Fruit fly (Drosophila melanogaster) whole organism, embryonic: ENCODE data around the gene CG7579.
A peak's percentile ranks its signal among the peaks of the same experiment; 100 is the strongest.

Experiments used
- CG10147 ChIP-seq: fragments of 200-800 bp; sonication (Bioruptor generic); optimal IDR thresholded peaks from 2 replicates; lab custom pipeline; 2019; ENCODE audit warnings: missing biosample characterization, mild to moderate bottlenecking, missing genetic modification characterization, moderate library complexity
- CG1024 ChIP-seq: fragments of 200-800 bp; sonication (Bioruptor generic); IDR thresholded peaks from 2 replicates; pipeline ENCODE4 v1.3.6; 2022; ENCODE audit warnings: missing biosample characterization, missing genetic modification characterization
- CG10267 ChIP-seq: fragments of 200-800 bp; sonication (Bioruptor generic); optimal IDR thresholded peaks from 2 replicates; lab custom pipeline; 2018; ENCODE audit warnings: missing biosample characterization, mild to moderate bottlenecking, missing genetic modification characterization, moderate library complexity
- CG10654 ChIP-seq: fragments of 200-800 bp; sonication (Bioruptor generic); optimal IDR thresholded peaks from 2 replicates; lab custom pipeline; 2016; ENCODE audit warnings: missing biosample characterization, missing genetic modification characterization
- CG11696 ChIP-seq: fragments of 200-800 bp; sonication (Bioruptor generic); IDR thresholded peaks from 2 replicates; pipeline ENCODE4 v1.3.6; 2022; ENCODE audit warnings: missing biosample characterization, missing genetic modification characterization
- CG13287 ChIP-seq: fragments of 200-800 bp; sonication (Bioruptor generic); IDR thresholded peaks from 2 replicates; pipeline ENCODE4 v1.3.6; 2022; ENCODE audit warnings: missing biosample characterization, missing genetic modification characterization; ENCODE audit not compliant: partially characterized antibody
- CG14710 ChIP-seq: fragments of 200-800 bp; sonication (Bioruptor generic); optimal IDR thresholded peaks from 3 replicates; lab custom pipeline; 2019; ENCODE audit warnings: missing biosample characterization, mild to moderate bottlenecking, missing genetic modification characterization, moderate library complexity
- CG15479 ChIP-seq: fragments of 200-800 bp; sonication (Bioruptor generic); optimal IDR thresholded peaks from 3 replicates; lab custom pipeline; 2019; ENCODE audit warnings: missing biosample characterization, mild to moderate bottlenecking, missing genetic modification characterization, moderate library complexity
- CG16779 ChIP-seq: fragments of 200-800 bp; sonication (Bioruptor generic); IDR thresholded peaks from 2 replicates; pipeline ENCODE4 v1.3.6; 2022; ENCODE audit warnings: missing biosample characterization, missing genetic modification characterization
- CG2678 ChIP-seq: fragments of 200-800 bp; sonication (Bioruptor generic); optimal IDR thresholded peaks from 3 replicates; lab custom pipeline; 2019; ENCODE audit warnings: missing biosample characterization, mild to moderate bottlenecking, missing genetic modification characterization, moderate library complexity
- CG31388 ChIP-seq: fragments of 200-800 bp; sonication (Bioruptor generic); optimal IDR thresholded peaks from 2 replicates; lab custom pipeline; 2016; ENCODE audit warnings: missing biosample characterization, missing genetic modification characterization
- CG31441 ChIP-seq: fragments of 200-800 bp; sonication (Bioruptor generic); IDR thresholded peaks from 2 replicates; pipeline ENCODE4 v1.3.6; 2022; ENCODE audit warnings: missing biosample characterization, missing genetic modification characterization
- CG34376 ChIP-seq: fragments of 200-800 bp; sonication (Bioruptor generic); optimal IDR thresholded peaks from 2 replicates; lab custom pipeline; 2018; ENCODE audit warnings: missing biosample characterization, mild to moderate bottlenecking, missing genetic modification characterization
- CG4404 ChIP-seq: fragments of 200-800 bp; sonication (Bioruptor generic); IDR thresholded peaks from 2 replicates; pipeline ENCODE4 v1.3.6; 2022; ENCODE audit warnings: missing biosample characterization, missing genetic modification characterization
- CG6689 ChIP-seq: fragments of 200-800 bp; sonication (Bioruptor generic); IDR thresholded peaks from 2 replicates; pipeline ENCODE4 v1.3.6; 2022; ENCODE audit warnings: missing biosample characterization, missing genetic modification characterization
- CG6791 ChIP-seq: fragments of 200-800 bp; sonication (Bioruptor generic); IDR thresholded peaks from 3 replicates; pipeline ENCODE4 v1.3.6; 2022; ENCODE audit warnings: missing biosample characterization, missing genetic modification characterization; ENCODE audit not compliant: partially characterized antibody
- CG7556 ChIP-seq: fragments of 200-800 bp; sonication (Bioruptor generic); optimal IDR thresholded peaks from 2 replicates; lab custom pipeline; 2017; ENCODE audit warnings: missing biosample characterization, mild to moderate bottlenecking, missing genetic modification characterization
- CG8290 ChIP-seq, 3 experiments: fragments of 200-800 bp; sonication (Bioruptor generic); optimal IDR thresholded peaks; 2 replicates each; lab custom pipeline; 2016 to 2019; ENCODE audit warnings: missing biosample characterization in 3 of 3, missing genetic modification characterization in 3 of 3, mild to moderate bottlenecking in 2 of 3, moderate library complexity in 1 of 3
- CHES-1-like ChIP-seq: fragments of 200-800 bp; sonication (Bioruptor generic); optimal IDR thresholded peaks from 2 replicates; lab custom pipeline; 2016; ENCODE audit warnings: missing biosample characterization, missing genetic modification characterization
- CoRest ChIP-seq: fragments of 200-800 bp; sonication (Bioruptor generic); optimal IDR thresholded peaks from 3 replicates; lab custom pipeline; 2018; ENCODE audit warnings: missing biosample characterization, mild to moderate bottlenecking, missing genetic modification characterization, moderate library complexity
- Doc3 ChIP-seq: fragments of 200-800 bp; sonication (Bioruptor generic); IDR thresholded peaks from 3 replicates; pipeline ENCODE4 v1.3.6; 2022; ENCODE audit warnings: missing biosample characterization, missing genetic modification characterization; ENCODE audit not compliant: partially characterized antibody
- Ets65A ChIP-seq: fragments of 200-800 bp; sonication (Bioruptor generic); peaks from one replicate; lab custom pipeline; 2016; ENCODE audit warnings: missing biosample characterization, missing genetic modification characterization
- Lhr ChIP-seq: fragments of 200-800 bp; sonication (Bioruptor generic); optimal IDR thresholded peaks from 3 replicates; lab custom pipeline; 2017; ENCODE audit warnings: mild to moderate bottlenecking, missing biosample characterization, missing genetic modification reagents, missing genetic modification characterization
- Med ChIP-seq: fragments of 200-800 bp; sonication (Bioruptor generic); peaks from one replicate; lab custom pipeline; 2016; ENCODE audit warnings: missing biosample characterization, missing genetic modification characterization, mild to moderate bottlenecking, inconsistent platforms, moderate library complexity
- Mrtf ChIP-seq: fragments of 200-800 bp; sonication (Bioruptor generic); IDR thresholded peaks from 3 replicates; pipeline ENCODE4 v1.3.6; 2022; ENCODE audit warnings: missing biosample characterization, missing genetic modification characterization
- Poxn ChIP-seq: fragments of 200-800 bp; sonication (Bioruptor generic); IDR thresholded peaks from 2 replicates; pipeline ENCODE4 v1.3.6; 2022; ENCODE audit warnings: missing biosample characterization, missing genetic modification characterization
- Xrp1 ChIP-seq: fragments of 200-800 bp; sonication (Bioruptor generic); IDR thresholded peaks from 2 replicates; pipeline ENCODE4 v1.3.6; 2022; ENCODE audit warnings: missing biosample characterization, missing genetic modification characterization
- amos ChIP-seq: fragments of 200-800 bp; sonication (Bioruptor generic); IDR thresholded peaks from 2 replicates; pipeline ENCODE4 v1.3.6; 2022; ENCODE audit warnings: missing biosample characterization, missing genetic modification characterization; ENCODE audit not compliant: partially characterized antibody
- chif ChIP-seq, 2 experiments: fragments of 200-800 bp; sonication (Bioruptor generic); optimal IDR thresholded peaks; 3 replicates each; lab custom pipeline; 2016; ENCODE audit warnings: missing biosample characterization in 2 of 2, missing genetic modification characterization in 2 of 2
- disco-r ChIP-seq: fragments of 200-800 bp; sonication (Bioruptor generic); optimal IDR thresholded peaks from 2 replicates; lab custom pipeline; 2016; ENCODE audit warnings: missing biosample characterization, missing genetic modification characterization
- dmrt11E ChIP-seq: fragments of 200-800 bp; sonication (Bioruptor generic); optimal IDR thresholded peaks from 3 replicates; lab custom pipeline; 2018; ENCODE audit warnings: missing biosample characterization, mild to moderate bottlenecking, missing genetic modification characterization, moderate library complexity
- fd96Cb ChIP-seq: fragments of 200-800 bp; sonication (Bioruptor generic); optimal IDR thresholded peaks from 2 replicates; lab custom pipeline; 2018; ENCODE audit warnings: missing biosample characterization, mild to moderate bottlenecking, missing genetic modification characterization, moderate library complexity
- grau ChIP-seq: fragments of 200-800 bp; optimal IDR thresholded peaks from 3 replicates; lab custom pipeline; 2019; ENCODE audit warnings: missing biosample characterization, mild to moderate bottlenecking, missing genetic modification characterization, moderate library complexity
- her ChIP-seq: fragments of 200-800 bp; sonication (Bioruptor generic); optimal IDR thresholded peaks from 2 replicates; lab custom pipeline; 2016; ENCODE audit warnings: missing biosample characterization, missing genetic modification characterization
- ind ChIP-seq: fragments of 200-800 bp; sonication (Bioruptor generic); optimal IDR thresholded peaks from 3 replicates; lab custom pipeline; 2016; ENCODE audit warnings: missing biosample characterization, missing genetic modification characterization
- insv ChIP-seq, 2 experiments: fragments of 200-800 bp; sonication (Bioruptor generic); optimal IDR thresholded peaks; 3 replicates each; lab custom pipeline; 2016 to 2018; ENCODE audit warnings: missing biosample characterization in 2 of 2, missing genetic modification characterization in 2 of 2
- ken ChIP-seq: fragments of 200-800 bp; sonication (Bioruptor generic); IDR thresholded peaks from 3 replicates; pipeline ENCODE4 v1.3.6; 2022; ENCODE audit warnings: missing biosample characterization, missing genetic modification characterization
- lbe ChIP-seq: fragments of 200-800 bp; sonication (Bioruptor generic); optimal IDR thresholded peaks from 2 replicates; lab custom pipeline; 2016; ENCODE audit warnings: missing biosample characterization, mild to moderate bottlenecking, missing genetic modification characterization
- mirr ChIP-seq: fragments of 200-800 bp; sonication (Bioruptor generic); optimal IDR thresholded peaks from 3 replicates; lab custom pipeline; 2018; ENCODE audit warnings: missing biosample characterization, mild to moderate bottlenecking, missing genetic modification characterization
- nerfin-1 ChIP-seq: fragments of 200-800 bp; sonication (Bioruptor generic); optimal IDR thresholded peaks from 3 replicates; lab custom pipeline; 2019; ENCODE audit warnings: missing biosample characterization, mild to moderate bottlenecking, missing genetic modification characterization, moderate library complexity
- oc ChIP-seq: fragments of 200-800 bp; sonication (Bioruptor generic); optimal IDR thresholded peaks from 2 replicates; lab custom pipeline; 2018; ENCODE audit warnings: missing biosample characterization, mild to moderate bottlenecking, missing genetic modification characterization, moderate library complexity
- pita ChIP-seq: fragments of 200-800 bp; sonication (Bioruptor generic); optimal IDR thresholded peaks from 2 replicates; lab custom pipeline; 2017; ENCODE audit warnings: missing biosample characterization, mild to moderate bottlenecking, missing genetic modification characterization
- sd ChIP-seq: fragments of 200-800 bp; sonication (Bioruptor generic); optimal IDR thresholded peaks from 3 replicates; lab custom pipeline; 2018; ENCODE audit warnings: missing biosample characterization, mild to moderate bottlenecking, missing genetic modification characterization, moderate library complexity
- sens ChIP-seq: fragments of 200-800 bp; sonication (Bioruptor generic); peaks from one replicate; lab custom pipeline; 2016; ENCODE audit warnings: missing biosample characterization, missing genetic modification characterization
- sqz ChIP-seq: fragments of 200-800 bp; sonication (Bioruptor generic); optimal IDR thresholded peaks from 3 replicates; lab custom pipeline; 2018; ENCODE audit warnings: missing biosample characterization, mild to moderate bottlenecking, missing genetic modification characterization
- sug ChIP-seq: fragments of 200-800 bp; optimal IDR thresholded peaks from 2 replicates; lab custom pipeline; 2019; ENCODE audit warnings: missing biosample characterization, mild to moderate bottlenecking, missing genetic modification characterization, moderate library complexity
- tll ChIP-seq, 2 experiments: fragments of 200-800 bp in 1 of 2; fragments of >200 bp in 1 of 2; sonication (Bioruptor generic) in 1 of 2; optimal IDR thresholded peaks; 2 replicates each; lab custom pipeline; 2017 to 2019; ENCODE audit warnings: missing biosample characterization in 2 of 2, missing genetic modification characterization in 2 of 2, mild to moderate bottlenecking in 1 of 2, moderate library complexity in 1 of 2
- tup ChIP-seq: fragments of 200-800 bp; sonication (Bioruptor generic); optimal IDR thresholded peaks from 2 replicates; lab custom pipeline; 2016; ENCODE audit warnings: missing biosample characterization, mild to moderate bottlenecking, missing genetic modification characterization, moderate library complexity
- wek ChIP-seq: fragments of 200-800 bp; sonication (Bioruptor generic); optimal IDR thresholded peaks from 3 replicates; lab custom pipeline; 2018; ENCODE audit warnings: missing biosample characterization, mild to moderate bottlenecking, missing genetic modification characterization, moderate library complexity

The CG7579 gene

DNA sequence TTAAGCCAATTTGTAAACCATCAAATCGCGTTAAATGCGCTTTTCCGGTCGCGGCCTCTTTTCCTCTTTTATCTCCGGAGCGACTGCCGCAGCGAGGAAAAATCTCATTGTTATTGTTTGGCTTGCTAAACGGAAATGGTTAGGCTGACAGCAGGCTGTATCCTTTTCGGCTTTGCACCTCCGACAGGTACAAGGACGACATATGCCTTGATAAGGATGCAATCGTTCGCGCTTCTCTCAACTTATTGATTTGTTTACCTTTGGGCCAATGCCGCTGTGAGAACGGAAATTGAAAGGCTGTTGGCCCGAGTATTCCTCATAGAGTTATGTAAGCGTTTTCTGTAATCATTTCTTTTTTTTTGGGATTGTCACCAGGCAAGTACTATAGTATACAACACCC is 44.7 kb downstream of the CG7579 start (continued):
- TF ChIP-seq CG14710 (tag; lab: Kevin White, UChicago) (no peak), CG6689 (GFP tag; lab: Robert Waterston, UW) (no peak), CG16779 (GFP tag; lab: Robert Waterston, UW) (no peak), her (no peak), tll (GFP tag; optimal IDR thresholded peaks at IDR 0.05; lab: Kevin White, UChicago) (peak in 1 of 2 experiments; percentile 81), CG2678 (no peak), CG10147 (GFP tag; lab: Kevin White, UChicago) (no peak), mirr (no peak), amos (GFP tag; lab: Robert Waterston, UW) (no peak), CG6791 (0 out of 3 replicates have a peak, but pooled peaks have one; percentile 4), disco-r (GFP tag; lab: Kevin White, UChicago) (no peak), CG11696 (GFP tag; lab: Robert Waterston, UW) (0 out of 2 replicates have a peak, but pooled peaks have one; percentile 8), ind (GFP tag; lab: Kevin White, UChicago) (no peak), oc (peak; percentile 39), CHES-1-like (GFP tag; lab: Kevin White, UChicago) (no peak), CG1024 (no peak), CG8290 (GFP tag; optimal IDR thresholded peaks at IDR 0.05; lab: Kevin White, UChicago) (no peak), CG8290 (tag; optimal IDR thresholded peaks at IDR 0.05; lab: Kevin White, UChicago) (no peak), tup (GFP tag; lab: Kevin White, UChicago) (no peak), CG31388 (GFP tag; lab: Kevin White, UChicago) (no peak), Doc3 (GFP tag; lab: Robert Waterston, UW) (no peak), CG7556 (GFP tag; lab: Kevin White, UChicago) (no peak), CG15479 (GFP tag; lab: Kevin White, UChicago) (peak; percentile 68)
- TF ChIP-seq, all 482 proteins: peak for 7

DNA sequence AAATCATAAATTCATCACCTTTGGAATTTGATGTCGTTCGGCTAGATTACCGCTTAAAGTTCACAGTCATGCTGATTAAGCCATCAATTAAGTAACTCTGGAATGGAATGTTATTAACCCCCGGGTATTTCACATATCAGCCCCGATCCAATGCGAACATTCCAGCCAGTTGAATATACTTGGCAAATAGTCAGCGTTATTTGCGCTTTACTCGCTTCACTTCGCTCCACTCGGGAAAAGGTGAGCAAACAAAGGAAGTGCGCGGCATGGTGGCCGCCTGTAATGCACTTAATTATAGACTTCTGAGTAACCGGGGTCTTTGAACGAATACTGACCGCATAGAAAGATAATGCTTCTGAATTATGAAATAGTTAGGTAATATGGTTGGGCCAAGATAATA is 45.6 kb downstream of the CG7579 start:
- TF ChIP-seq sd (tag; lab: Kevin White, UChicago) (peak; percentile 17), wek (GFP tag; lab: Kevin White, UChicago) (peak; percentile 28), Ets65A (GFP tag; lab: Kevin White, UChicago) (peak; percentile 52), Xrp1 (peak; percentile 39), CG31441 (no peak)
- TF ChIP-seq, all 482 proteins: peak for 4

DNA sequence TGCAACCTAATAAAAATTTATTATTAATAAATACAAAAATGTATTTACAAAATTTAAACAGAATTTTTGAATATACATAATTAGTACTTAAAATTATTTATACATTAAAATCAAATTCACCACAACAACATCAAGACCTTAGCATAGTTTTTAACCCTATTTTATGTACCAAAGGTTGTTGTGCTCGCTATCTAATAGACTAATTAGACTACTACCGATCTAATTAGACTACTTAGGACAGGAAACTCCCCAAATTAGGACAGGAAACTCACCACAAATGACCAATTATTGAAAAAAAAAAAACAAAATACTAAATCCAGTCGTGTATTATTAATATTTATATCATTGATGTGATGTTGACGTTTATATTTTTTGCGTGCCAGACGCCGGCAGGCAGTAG is 46.3 kb downstream of the CG7579 start:
- TF ChIP-seq fd96Cb (tag; lab: Kevin White, UChicago) (no peak), chif (GFP tag; optimal IDR thresholded peaks at IDR 0.05; lab: Kevin White, UChicago) (no peak), CG10654 (GFP tag; lab: Kevin White, UChicago) (no peak), pita (GFP tag; lab: Kevin White, UChicago) (peak; percentile 76), sqz (GFP tag; lab: Kevin White, UChicago) (peak; percentile 35), CG13287 (GFP tag; lab: Robert Waterston, UW) (no peak; the same call in 1 of the 2 replicates), CG10267 (tag; lab: Kevin White, UChicago) (peak; percentile 4), nerfin-1 (tag; lab: Kevin White, UChicago) (no peak), Lhr (GFP tag; lab: Kevin White, UChicago) (peak; percentile 27), Mrtf (GFP tag; lab: Robert Waterston, UW) (no peak), dmrt11E (tag; lab: Kevin White, UChicago) (peak; percentile 20), CG4404 (no peak), CoRest (tag; lab: Kevin White, UChicago) (peak; percentile 29), sug (tag; lab: Kevin White, UChicago) (no peak), sens (GFP tag; lab: Kevin White, UChicago) (peak; percentile 71), ken (GFP tag; lab: Robert Waterston, UW) (no peak), lbe (GFP tag; lab: Kevin White, UChicago) (no peak), grau (tag; lab: Kevin White, UChicago) (peak; percentile 20), Med (GFP tag; lab: Kevin White, UChicago) (peak; percentile 15), insv (GFP tag; optimal IDR thresholded peaks at IDR 0.05; lab: Kevin White, UChicago) (peak; percentile 65 to 96), Poxn (GFP tag; lab: Robert Waterston, UW) (no peak), CG34376 (GFP tag; lab: Kevin White, UChicago) (no peak)
